Fruit fly (Drosophila melanogaster): ENCODE measurements around the gene SmB.

Gene SmB

DNA sequence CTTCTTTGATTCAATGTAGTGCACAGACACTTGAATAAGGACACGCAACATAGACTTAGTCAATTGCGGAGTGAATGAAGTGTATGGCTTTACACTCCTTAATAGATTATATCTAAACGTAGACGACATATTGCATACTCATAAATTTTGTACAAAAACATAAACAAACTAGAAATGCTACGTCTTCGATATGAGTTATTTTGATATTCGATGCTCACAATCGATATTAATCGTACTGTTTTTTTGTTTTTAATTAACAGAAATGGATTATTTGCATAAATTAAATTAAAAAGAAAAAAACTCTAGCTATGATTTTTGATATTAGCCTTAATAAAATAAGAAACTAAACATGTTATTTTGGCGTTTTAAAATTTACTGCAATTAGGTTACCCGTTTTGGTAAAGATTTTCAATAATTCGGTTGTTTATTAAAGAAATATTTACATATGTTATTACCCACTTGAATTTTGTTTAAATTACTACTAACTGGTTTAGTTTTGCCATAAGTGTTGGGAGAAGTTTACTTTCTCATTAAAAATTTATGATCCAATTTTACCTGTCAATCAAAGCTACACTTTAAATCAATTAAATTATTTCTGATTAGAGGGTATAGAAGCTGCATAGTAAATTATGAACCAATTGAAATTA lies 21.3 kb downstream of the SmB start, which contains the start of the genes CG17768, LSm-4 and Ir31a:
TSS of gene CG17768 (minus strand) at position 196 of the 647 bp plus-strand sequence.
TSS of gene LSm-4 (minus strand) at position 196 of the 647 bp plus-strand sequence.
TSS of gene Ir31a (plus strand) at position 558 of the 647 bp plus-strand sequence.
- TF ChIP-seq woc (GFP tag; optimal IDR thresholded peaks at IDR 0.05) (peak; percentile 7), Hnf4 (GFP tag; optimal IDR thresholded peaks at IDR 0.05) (no peak)

DNA sequence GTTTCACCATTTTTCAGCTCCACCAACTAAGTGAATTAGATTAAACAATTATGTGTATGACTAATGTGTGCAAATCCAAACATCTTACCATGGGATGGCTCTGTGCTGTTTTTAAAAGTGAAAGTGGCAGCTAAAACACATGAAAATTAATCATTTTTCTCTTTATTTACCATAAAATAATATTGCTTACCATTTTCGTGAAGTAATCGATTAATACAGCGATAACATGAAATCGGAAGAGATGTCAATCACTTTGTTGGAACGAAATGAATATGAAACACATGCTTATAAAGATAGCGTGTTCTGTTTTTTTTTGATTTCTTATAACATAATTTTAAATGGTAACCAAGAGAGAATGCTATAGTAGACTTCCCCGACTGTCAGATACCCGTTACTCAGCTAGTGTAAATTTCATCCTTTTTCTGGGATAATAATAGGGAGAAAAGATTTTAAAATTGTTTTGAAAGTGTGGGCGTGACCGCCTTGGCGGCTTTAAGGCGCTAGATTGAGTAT lies 22.6 kb downstream of the SmB start:
- peak; percentile 7 for TF ChIP-seq Myc (optimal IDR thresholded peaks at IDR 0.05)
- no peak for TF ChIP-seq Jra (GFP tag; optimal IDR thresholded peaks at IDR 0.05)
- no peak for TF ChIP-seq br (GFP tag; optimal IDR thresholded peaks at IDR 0.05)
- no peak for TF ChIP-seq Sp1 (GFP tag; optimal IDR thresholded peaks at IDR 0.05)
- no peak for TF ChIP-seq Dfd (GFP tag; optimal IDR thresholded peaks at IDR 0.05)
- no peak for TF ChIP-seq Vsx2 (GFP tag; optimal IDR thresholded peaks at IDR 0.05; ENCODE audit: partially characterized antibody)
- no peak for TF ChIP-seq lola (GFP tag; optimal IDR thresholded peaks at IDR 0.05)
- peak; percentile 40 for TF ChIP-seq woc (GFP tag; optimal IDR thresholded peaks at IDR 0.05)
- no peak for TF ChIP-seq Mio (GFP tag; optimal IDR thresholded peaks at IDR 0.05)

DNA sequence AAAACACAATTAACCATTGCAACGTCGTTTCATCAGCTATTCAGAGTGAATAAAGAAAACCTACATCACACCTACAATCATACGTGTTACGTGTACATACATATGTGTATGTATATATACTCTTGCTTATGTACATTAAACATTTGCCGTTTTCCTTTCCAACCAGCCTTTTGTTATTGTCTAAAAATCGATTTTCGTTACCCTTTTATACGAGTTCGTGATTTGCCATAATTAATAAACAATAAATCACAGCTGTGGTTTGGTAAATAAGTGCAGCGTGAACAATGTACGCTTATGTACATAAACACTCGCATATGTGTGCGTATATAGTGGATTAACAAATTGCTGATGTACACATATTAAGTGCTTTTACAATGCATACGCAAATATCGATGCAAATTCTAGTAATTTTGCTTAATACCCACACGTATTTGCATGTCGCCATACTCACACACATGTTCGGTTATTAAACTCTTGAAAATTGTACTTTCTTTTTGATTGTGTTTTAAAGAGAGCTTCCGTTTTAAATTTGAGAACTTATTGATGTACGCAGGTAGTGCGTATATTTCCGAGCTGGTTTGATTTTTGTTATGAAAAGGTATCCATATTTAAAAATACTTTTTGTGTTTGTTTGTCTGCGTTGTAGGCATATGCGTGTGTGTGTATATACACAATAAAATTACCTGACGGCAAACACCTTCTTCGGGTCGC lies 29.4 kb downstream of the SmB start:
- TF ChIP-seq rgr (GFP tag; optimal IDR thresholded peaks at IDR 0.05), result no peak
- TF ChIP-seq tai (GFP tag; optimal IDR thresholded peaks at IDR 0.05), result peak; percentile 4
- no peak for TF ChIP-seq Abd-B (GFP tag; optimal IDR thresholded peaks at IDR 0.05)
- TF ChIP-seq woc (GFP tag; optimal IDR thresholded peaks at IDR 0.05), result no peak
- TF ChIP-seq sv (GFP tag; optimal IDR thresholded peaks at IDR 0.05), result no peak
- TF ChIP-seq Jra (GFP tag; optimal IDR thresholded peaks at IDR 0.05), result peak; percentile 36
- no peak for TF ChIP-seq Dfd (GFP tag; optimal IDR thresholded peaks at IDR 0.05)
- TF ChIP-seq br (GFP tag; optimal IDR thresholded peaks at IDR 0.05), result no peak
- no peak for TF ChIP-seq lola (GFP tag; optimal IDR thresholded peaks at IDR 0.05)
- TF ChIP-seq h (GFP tag; optimal IDR thresholded peaks at IDR 0.05), result no peak
- no peak for TF ChIP-seq Hr78 (GFP tag; optimal IDR thresholded peaks at IDR 0.05)
- TF ChIP-seq Hnf4 (GFP tag; optimal IDR thresholded peaks at IDR 0.05), result no peak
- TF ChIP-seq usp (GFP tag; optimal IDR thresholded peaks at IDR 0.05), result no peak
- no peak for TF ChIP-seq sage (GFP tag; optimal IDR thresholded peaks at IDR 0.05)

DNA sequence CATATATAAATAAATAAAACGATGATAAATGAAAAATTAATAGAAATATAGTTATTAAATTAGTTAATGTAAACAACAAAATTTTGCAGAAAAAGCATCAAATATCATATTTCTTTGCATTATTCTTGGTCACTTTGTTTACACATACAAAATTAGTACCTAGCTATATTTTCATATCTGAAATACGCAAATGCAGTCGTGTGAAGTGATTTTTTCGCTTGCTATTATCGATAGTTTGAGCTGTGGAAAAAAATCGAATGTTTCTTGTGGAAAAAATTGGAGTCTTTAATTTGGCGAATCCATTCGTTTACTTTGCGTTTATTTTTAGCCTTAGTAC lies 30.0 kb downstream of the SmB start, which contains the start of gene Cnot4:
TSS of gene Cnot4 (plus strand) at position 229 of the 337 bp plus-strand sequence.
- TF ChIP-seq Myc (optimal IDR thresholded peaks at IDR 0.05) (peak; percentile 53), woc (GFP tag; optimal IDR thresholded peaks at IDR 0.05) (peak; percentile 13), Sp1 (GFP tag; optimal IDR thresholded peaks at IDR 0.05) (no peak)

DNA sequence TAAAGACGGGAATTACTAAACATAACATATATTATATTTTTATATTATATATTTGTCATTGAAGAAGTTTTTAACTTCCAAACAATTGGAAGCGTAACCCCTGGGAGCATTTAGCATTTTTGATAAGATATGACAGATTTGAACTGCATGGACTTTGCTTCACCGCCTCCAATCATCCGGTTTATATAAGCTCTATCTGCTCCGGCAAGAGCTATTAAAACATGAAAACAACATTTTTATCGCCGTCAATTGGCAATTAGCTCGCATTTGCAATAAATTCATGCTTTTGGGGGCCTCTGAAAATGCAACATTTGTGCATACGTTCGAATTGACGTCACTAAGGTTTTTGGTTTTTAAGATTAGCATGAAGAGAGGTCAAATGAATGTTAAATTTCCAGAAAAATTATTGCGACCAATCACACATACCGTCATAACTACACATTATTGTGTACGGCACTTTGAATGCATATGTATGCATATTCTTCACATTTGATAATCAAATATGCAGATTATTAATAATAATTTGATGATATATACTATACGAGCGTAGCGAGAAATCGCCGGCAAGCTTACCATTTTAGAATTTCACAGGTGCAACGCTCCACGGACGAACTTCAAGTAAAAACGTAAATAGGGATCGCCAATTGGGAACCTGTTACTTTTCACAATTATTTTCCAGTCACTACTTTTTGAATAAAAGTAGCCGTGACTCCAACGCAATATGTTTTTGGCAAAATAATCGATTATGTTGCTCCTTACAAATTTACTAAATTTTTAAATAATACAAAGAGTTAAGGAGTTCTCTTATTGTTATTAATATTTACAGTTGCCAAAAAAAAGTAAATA lies 30.6 kb downstream of the SmB start, which contains the start of gene Mdh1:
TSS of gene Mdh1 (minus strand) at position 691 of the 846 bp plus-strand sequence.
- TF ChIP-seq Hnf4 (GFP tag; optimal IDR thresholded peaks at IDR 0.05) (peak; percentile 10), Hr78 (GFP tag; optimal IDR thresholded peaks at IDR 0.05) (no peak), tai (GFP tag; optimal IDR thresholded peaks at IDR 0.05) (no peak), Dfd (GFP tag; optimal IDR thresholded peaks at IDR 0.05) (no peak), sage (GFP tag; optimal IDR thresholded peaks at IDR 0.05) (peak; percentile 37), OdsH (GFP tag; optimal IDR thresholded peaks at IDR 0.05) (peak; percentile 14), dl (GFP tag; optimal IDR thresholded peaks at IDR 0.05; ENCODE audit: insufficient read depth in 1 of 2, partially characterized antibody in 2 of 2) (peak in 1 of 2 experiments; percentile 11), jim (GFP tag; optimal IDR thresholded peaks at IDR 0.05) (no peak), foxo (GFP tag; optimal IDR thresholded peaks at IDR 0.05) (no peak), rgr (GFP tag; optimal IDR thresholded peaks at IDR 0.05) (peak; percentile 13), HLH106 (tag; optimal IDR thresholded peaks at IDR 0.05) (no peak), woc (GFP tag; optimal IDR thresholded peaks at IDR 0.05) (peak; percentile 6), psq (GFP tag; optimal IDR thresholded peaks at IDR 0.05) (no peak), Hr83 (GFP tag; optimal IDR thresholded peaks at IDR 0.05; ENCODE audit: poor library complexity, severe bottlenecking) (no peak), brk (GFP tag; optimal IDR thresholded peaks at IDR 0.05) (peak; percentile 52), Dif (GFP tag; optimal IDR thresholded peaks at IDR 0.05; ENCODE audit: partially characterized antibody) (no peak)

Data from whole organism, wandering third instar larva.